Worm (Caenorhabditis elegans): ENCODE measurements around the gene F11A5.15.

F11A5.15 gene

DNA sequence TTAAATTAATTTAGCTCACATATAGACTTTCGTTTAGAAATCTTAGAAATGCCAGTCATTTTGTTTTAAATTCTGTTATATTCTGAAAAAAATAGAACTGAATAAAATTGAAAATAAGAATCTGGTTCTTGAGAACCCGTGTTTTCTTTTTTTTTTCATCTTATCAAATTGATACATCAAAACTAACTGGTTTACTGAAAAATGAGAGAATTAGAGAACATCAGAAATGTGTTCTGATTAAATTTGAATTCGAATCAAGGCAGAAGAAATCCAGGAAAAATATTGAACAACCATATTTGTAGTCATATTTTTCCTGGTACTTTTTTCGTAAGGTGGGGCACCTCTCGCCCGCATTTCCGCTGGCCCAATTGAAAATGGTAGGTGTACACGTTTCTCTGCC, at the start of gene F11A5.15:
TSS of gene F11A5.15 (minus strand) at position 101 of the 400 bp plus-strand sequence.
- no peak for TF ChIP-seq ztf-4 (tag; optimal IDR thresholded peaks at IDR 0.05)

DNA sequence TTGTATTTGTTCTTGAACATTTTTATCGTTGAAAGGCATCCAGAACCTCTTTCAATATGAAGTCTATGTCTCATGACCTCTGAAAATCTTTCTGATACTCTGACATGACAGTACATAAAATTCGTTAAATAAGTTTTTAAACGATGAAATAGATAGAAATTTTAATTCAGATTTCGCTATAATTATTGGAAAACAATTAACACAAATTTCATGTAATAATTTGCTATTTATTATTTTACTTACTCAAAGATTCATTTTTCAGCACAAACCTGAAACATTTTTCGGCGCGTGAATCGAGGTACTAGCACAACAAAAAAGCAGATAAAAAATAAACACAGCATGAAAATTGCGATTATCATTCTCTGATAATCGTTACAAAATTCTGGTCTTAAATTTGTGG, 48.1 kb upstream of the F11A5.15 start, which contains the start of gene T13F3.4:
TSS of gene T13F3.4 (minus strand) at position 101 of the 400 bp plus-strand sequence.
- TF ChIP-seq snpc-4 (tag; optimal IDR thresholded peaks at IDR 0.05) (no peak), alr-1 (tag; optimal IDR thresholded peaks at IDR 0.05) (no peak), ZK546.5 (tag; optimal IDR thresholded peaks at IDR 0.05) (no peak), gmeb-1 (tag; optimal IDR thresholded peaks at IDR 0.05) (no peak), F13H6.1 (tag; optimal IDR thresholded peaks at IDR 0.05) (no peak), nhr-21 (tag; optimal IDR thresholded peaks at IDR 0.05) (no peak), lin-13 (GFP tag; optimal IDR thresholded peaks at IDR 0.05) (no peak), dmd-4 (tag; optimal IDR thresholded peaks at IDR 0.05) (no peak), nhr-6 (tag; optimal IDR thresholded peaks at IDR 0.05) (no peak), unc-62 (GFP tag; optimal IDR thresholded peaks at IDR 0.05) (no peak), nhr-129 (tag; optimal IDR thresholded peaks at IDR 0.05) (no peak)

DNA sequence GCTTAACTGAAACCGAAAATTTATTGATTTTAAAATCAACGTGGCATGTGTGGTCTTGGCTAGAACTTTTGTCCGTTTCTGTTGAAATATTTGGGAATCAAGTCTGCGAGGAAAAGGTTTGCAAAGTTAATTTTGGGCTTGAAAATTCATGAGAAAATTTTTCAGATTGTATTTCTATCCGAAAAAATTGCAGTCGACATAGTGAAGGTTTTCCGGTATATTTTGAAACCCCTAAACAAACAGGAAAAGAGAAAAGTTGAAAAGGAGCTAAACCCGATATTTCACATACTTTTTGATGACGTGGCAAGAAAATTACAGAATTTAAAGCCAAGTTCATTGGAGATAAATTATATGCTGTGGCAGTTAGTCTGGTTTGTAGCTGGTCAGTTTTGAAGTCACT, 41.3 kb upstream of the F11A5.15 start, which contains the start of gene nhr-127:
TSS of gene nhr-127 (plus strand) at position 301 of the 400 bp plus-strand sequence.
- TF ChIP-seq R02D3.7 (tag; optimal IDR thresholded peaks at IDR 0.05) = no peak

DNA sequence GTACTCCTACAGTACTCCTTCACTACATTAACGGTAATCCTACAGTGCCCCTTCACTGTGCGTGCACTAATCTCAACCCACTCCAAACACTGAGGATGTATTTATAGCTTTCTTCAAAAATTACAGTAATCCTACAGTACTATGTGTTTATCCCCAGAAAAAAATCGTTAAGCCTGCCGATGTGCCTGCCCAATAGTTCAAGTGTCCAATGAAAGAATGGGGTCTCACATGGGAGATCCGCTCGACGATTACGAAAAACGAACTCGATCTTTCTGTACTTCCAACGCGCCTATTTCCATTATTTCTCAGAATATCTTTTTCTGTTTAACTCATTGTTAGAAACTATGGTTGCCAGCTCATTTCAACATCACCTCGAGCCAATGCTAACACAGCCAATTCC, 39.7 kb upstream of the F11A5.15 start, which contains the start of gene nhr-218:
TSS of gene nhr-218 (plus strand) at position 301 of the 400 bp plus-strand sequence.
- TF ChIP-seq nhr-10 (tag; optimal IDR thresholded peaks at IDR 0.05) = no peak
- no peak for TF ChIP-seq lin-13 (GFP tag; optimal IDR thresholded peaks at IDR 0.05)
- TF ChIP-seq alr-1 (tag; optimal IDR thresholded peaks at IDR 0.05) = no peak
- no peak for TF ChIP-seq unc-62 (GFP tag; optimal IDR thresholded peaks at IDR 0.05)
- TF ChIP-seq nhr-237 (tag; optimal IDR thresholded peaks at IDR 0.05) = no peak
- no peak for TF ChIP-seq zag-1 (tag; optimal IDR thresholded peaks at IDR 0.05)
- no peak for TF ChIP-seq unc-39 (tag; optimal IDR thresholded peaks at IDR 0.05)
- no peak for TF ChIP-seq gmeb-1 (tag; optimal IDR thresholded peaks at IDR 0.05)

DNA sequence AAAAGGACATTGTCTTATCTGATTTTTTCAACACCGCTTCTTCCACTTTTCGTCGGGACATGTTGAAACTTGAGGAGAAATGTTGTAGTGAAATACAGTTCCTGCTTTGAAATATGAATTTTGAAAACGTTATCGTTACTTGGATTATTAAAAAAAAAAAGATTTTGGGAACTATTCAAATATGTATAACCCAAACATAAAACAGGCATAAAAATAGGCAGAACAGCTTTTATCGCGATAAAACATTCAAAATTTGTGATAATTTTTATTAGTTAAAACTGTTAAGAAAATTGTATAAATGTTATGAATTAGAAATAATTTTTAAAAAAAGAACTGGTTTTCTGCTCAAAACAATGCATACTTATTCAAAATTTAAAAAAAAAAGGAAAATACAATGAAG, 38.0 kb upstream of the F11A5.15 start, which contains the start of gene bgnt-1.3:
TSS of gene bgnt-1.3 (minus strand) at position 101 of the 400 bp plus-strand sequence.
- TF ChIP-seq mab-5 (tag; optimal IDR thresholded peaks at IDR 0.05) (no peak), nhr-21 (tag; optimal IDR thresholded peaks at IDR 0.05) (no peak), nhr-6 (tag; optimal IDR thresholded peaks at IDR 0.05) (no peak), peb-1 (tag; optimal IDR thresholded peaks at IDR 0.05) (no peak), lsy-2 (tag; optimal IDR thresholded peaks at IDR 0.05) (no peak), ZK546.5 (tag; optimal IDR thresholded peaks at IDR 0.05) (no peak), lin-13 (GFP tag; optimal IDR thresholded peaks at IDR 0.05) (no peak), nhr-237 (tag; optimal IDR thresholded peaks at IDR 0.05) (no peak), unc-62 (GFP tag; optimal IDR thresholded peaks at IDR 0.05) (no peak), nhr-77 (tag; optimal IDR thresholded peaks at IDR 0.05) (no peak), ztf-1 (GFP tag; conservative IDR thresholded peaks at IDR 0.05) (no peak), blmp-1 (tag; optimal IDR thresholded peaks at IDR 0.05; ENCODE audit: insufficient read depth) (no peak)

DNA sequence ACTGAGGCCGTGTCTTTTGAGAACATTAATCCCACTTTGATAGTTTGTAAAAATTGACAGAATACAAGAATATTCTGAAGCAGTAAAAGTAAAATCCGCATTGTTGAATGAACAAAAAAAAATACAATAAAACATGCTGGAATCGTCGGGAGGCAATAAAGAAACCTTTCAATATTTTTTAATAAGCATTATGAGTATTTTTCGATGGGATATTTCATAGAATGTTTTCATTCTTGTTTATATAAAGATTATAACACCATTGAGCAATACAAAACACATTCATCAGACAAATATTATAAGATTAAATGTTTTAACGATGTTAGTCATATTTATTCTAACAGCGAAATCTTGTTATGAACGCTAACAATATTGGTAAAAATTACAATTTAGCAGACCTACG, 35.3 kb upstream of the F11A5.15 start, which contains the start of gene gcy-20:
TSS of gene gcy-20 (minus strand) at position 101 of the 400 bp plus-strand sequence.
- no peak for TF ChIP-seq C34F6.9 (tag; optimal IDR thresholded peaks at IDR 0.05)
- TF ChIP-seq aly-2 (tag; optimal IDR thresholded peaks at IDR 0.05) = no peak
- TF ChIP-seq nhr-237 (tag; optimal IDR thresholded peaks at IDR 0.05) = no peak
- TF ChIP-seq mdl-1 (tag; optimal IDR thresholded peaks at IDR 0.05) = no peak
- no peak for TF ChIP-seq ama-1 (optimal IDR thresholded peaks at IDR 0.05)
- no peak for TF ChIP-seq nhr-23 (tag; optimal IDR thresholded peaks at IDR 0.05)
- TF ChIP-seq egl-27 (tag; optimal IDR thresholded peaks at IDR 0.05) = no peak
- no peak for TF ChIP-seq crh-2 (tag; optimal IDR thresholded peaks at IDR 0.05)
- TF ChIP-seq ztf-11 (tag; optimal IDR thresholded peaks at IDR 0.05) = no peak
- TF ChIP-seq fos-1 (tag; optimal IDR thresholded peaks at IDR 0.05) = no peak
- TF ChIP-seq F13H6.1 (tag; optimal IDR thresholded peaks at IDR 0.05) = no peak
- no peak for TF ChIP-seq sem-4 (tag; optimal IDR thresholded peaks at IDR 0.05)

Data from whole organism, L2 larva.